Fruit fly (Drosophila melanogaster): ENCODE data around the gene CG18231.
A peak's percentile ranks its signal among the peaks of the same experiment; 100 is the strongest.

Gene CG18231

dm6 chr3L:18653737-18654136 is 46.5 kb downstream of the CG18231 start:
- TF ChIP-seq Eip78C (GFP tag) (peak; percentile 30), CG34406 (GFP tag; optimal IDR thresholded peaks at IDR 0.05) (no peak), fkh (GFP tag; optimal IDR thresholded peaks at IDR 0.05) (peak; percentile 10)

All from whole organism, prepupa.